Fruit fly (Drosophila melanogaster): ENCODE measurements around the gene kek6.

Gene kek6

DNA sequence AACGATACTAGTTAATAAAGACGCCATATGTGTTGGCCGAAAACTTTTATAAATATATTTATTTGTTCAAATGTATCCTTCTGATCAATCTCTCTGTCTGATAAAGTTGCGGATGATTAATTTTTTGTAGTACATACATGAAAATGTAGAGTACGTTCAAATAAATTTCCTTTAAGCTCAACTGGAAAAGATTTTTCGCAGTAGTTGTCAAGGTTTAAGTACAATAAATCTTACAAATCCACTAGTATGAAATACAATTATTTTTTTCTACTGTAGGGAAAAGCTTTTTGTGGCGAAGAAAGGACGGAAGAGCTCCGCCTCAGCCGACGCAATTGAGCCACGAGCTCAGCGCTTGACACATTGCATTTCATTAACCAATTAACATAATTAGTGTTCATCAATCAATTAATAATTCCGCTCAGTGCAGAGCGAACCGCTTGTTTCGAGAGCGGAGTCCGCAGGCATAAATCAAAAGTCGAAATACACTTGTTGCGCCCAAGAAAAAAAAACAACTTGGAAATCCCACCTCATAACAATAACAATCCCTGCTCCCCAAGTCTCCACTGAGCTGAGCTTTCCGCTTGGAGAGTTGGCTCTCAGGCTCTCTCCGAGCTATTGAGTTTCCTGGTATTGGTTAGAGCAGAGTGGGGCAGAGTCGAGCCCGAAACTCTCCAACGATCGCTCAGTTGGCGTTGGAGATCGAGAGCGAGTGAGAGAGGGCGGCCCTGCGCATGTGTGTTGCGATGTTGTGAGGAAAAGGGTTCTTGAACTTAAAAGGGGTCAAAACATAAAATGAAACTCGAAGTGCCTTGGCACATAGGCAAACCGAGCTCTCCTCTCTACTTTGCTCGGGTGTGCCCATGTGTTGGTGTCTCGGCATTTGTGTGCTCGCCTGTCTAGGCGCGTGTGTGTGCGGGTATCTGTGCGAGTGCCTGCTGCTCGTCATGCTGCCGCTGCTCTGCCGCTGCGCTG lies 67.0 kb downstream of the kek6 start:
- TF ChIP-seq Pif1B (GFP tag; optimal IDR thresholded peaks at IDR 0.05) (peak; percentile 68), Snoo (tag; optimal IDR thresholded peaks at IDR 0.05) (peak; percentile 57), CG4496 (GFP tag; IDR thresholded peaks at IDR 0.05) (peak; percentile 47; the same call in 1 of the 3 replicates), CG12605 (GFP tag; IDR thresholded peaks at IDR 0.05) (no peak), EcR (GFP tag; optimal IDR thresholded peaks at IDR 0.05) (peak; percentile 98), CG17806 (tag; optimal IDR thresholded peaks at IDR 0.05) (peak; percentile 29), CG8301 (tag; optimal IDR thresholded peaks at IDR 0.05) (peak; percentile 10), CG9948 (tag; optimal IDR thresholded peaks at IDR 0.05) (peak; percentile 35), Pif1A (GFP tag; optimal IDR thresholded peaks at IDR 0.05) (peak; percentile 12), CG13204 (GFP tag; optimal IDR thresholded peaks at IDR 0.05) (no peak), CG8159 (tag; optimal IDR thresholded peaks at IDR 0.05) (peak; percentile 60), CG14655 (GFP tag; optimal IDR thresholded peaks at IDR 0.05) (peak; percentile 56), fd96Ca (GFP tag; IDR thresholded peaks at IDR 0.05) (peak; percentile 55; the same call in 2 of the 3 replicates), Ets98B (GFP tag; IDR thresholded peaks at IDR 0.05) (no peak), gl (tag; optimal IDR thresholded peaks at IDR 0.05) (no peak), CG34367 (tag; optimal IDR thresholded peaks at IDR 0.05) (peak; percentile 2), CG15710 (tag; optimal IDR thresholded peaks at IDR 0.05) (peak; percentile 30)

dm6 chr3R:31689727-31690126 lies 67.8 kb downstream of the kek6 start:
- TF ChIP-seq fd96Ca (GFP tag; IDR thresholded peaks at IDR 0.05) (peak; percentile 37; the same call in 2 of the 3 replicates), CG8159 (tag; optimal IDR thresholded peaks at IDR 0.05) (peak; percentile 42), CG4496 (GFP tag; IDR thresholded peaks at IDR 0.05) (no peak), CG13204 (GFP tag; optimal IDR thresholded peaks at IDR 0.05) (no peak), Pif1A (GFP tag; optimal IDR thresholded peaks at IDR 0.05) (peak; percentile 47), CG9948 (tag; optimal IDR thresholded peaks at IDR 0.05) (peak; percentile 76), EcR (GFP tag; optimal IDR thresholded peaks at IDR 0.05) (no peak), CG32121 (GFP tag; IDR thresholded peaks at IDR 0.05) (no peak), CG15710 (tag; optimal IDR thresholded peaks at IDR 0.05) (peak; percentile 28), Pif1B (GFP tag; optimal IDR thresholded peaks at IDR 0.05) (peak; percentile 37), CG34367 (tag; optimal IDR thresholded peaks at IDR 0.05) (peak; percentile 27), CG17806 (tag; optimal IDR thresholded peaks at IDR 0.05) (peak; percentile 49), CG8301 (tag; optimal IDR thresholded peaks at IDR 0.05) (peak; percentile 78), CG10348 (GFP tag; IDR thresholded peaks at IDR 0.05) (no peak), CG14655 (GFP tag; optimal IDR thresholded peaks at IDR 0.05) (peak; percentile 87), Ets98B (GFP tag; IDR thresholded peaks at IDR 0.05) (no peak)

DNA sequence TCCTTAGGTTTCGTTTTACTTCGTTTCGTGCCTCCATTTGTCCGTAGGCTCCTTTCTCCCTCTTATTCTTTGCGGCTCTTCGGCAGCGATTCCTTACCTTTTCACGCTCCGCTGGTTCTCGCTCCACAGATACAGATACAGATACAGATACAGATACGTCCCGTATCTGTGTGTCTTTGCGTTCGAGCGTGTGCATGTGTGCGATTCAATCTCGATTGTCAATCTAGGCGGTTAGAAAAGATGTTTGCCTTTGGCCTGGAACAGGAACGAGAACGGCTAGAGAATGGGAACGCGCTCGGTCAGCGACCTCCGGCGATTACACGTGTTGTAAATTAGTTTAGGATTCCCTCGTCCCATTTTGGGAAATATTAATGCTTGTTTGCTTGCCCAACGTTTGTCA lies 68.5 kb downstream of the kek6 start:
- TF ChIP-seq CG13204 (GFP tag; optimal IDR thresholded peaks at IDR 0.05) (peak; percentile 23), Pif1A (GFP tag; optimal IDR thresholded peaks at IDR 0.05) (no peak), CG8159 (tag; optimal IDR thresholded peaks at IDR 0.05) (no peak), EcR (GFP tag; optimal IDR thresholded peaks at IDR 0.05) (peak; percentile 63)

dm6 chr3R:31696664-31697063 lies 74.7 kb downstream of the kek6 start:
- TF ChIP-seq Pif1A (GFP tag; optimal IDR thresholded peaks at IDR 0.05) (no peak), fd96Ca (GFP tag; IDR thresholded peaks at IDR 0.05) (no peak), gl (tag; optimal IDR thresholded peaks at IDR 0.05) (no peak), CG9948 (tag; optimal IDR thresholded peaks at IDR 0.05) (no peak), CG14655 (GFP tag; optimal IDR thresholded peaks at IDR 0.05) (peak; percentile 27), rn (GFP tag; IDR thresholded peaks at IDR 0.05) (no peak), Snoo (tag; optimal IDR thresholded peaks at IDR 0.05) (no peak), CG15710 (tag; optimal IDR thresholded peaks at IDR 0.05) (no peak), CG17806 (tag; optimal IDR thresholded peaks at IDR 0.05) (no peak)

- TF ChIP-seq Ets98B (GFP tag; IDR thresholded peaks at IDR 0.05) (no peak), CG14655 (GFP tag; optimal IDR thresholded peaks at IDR 0.05) (no peak), rn (GFP tag; IDR thresholded peaks at IDR 0.05) (no peak), CG10348 (GFP tag; IDR thresholded peaks at IDR 0.05) (no peak), CG8301 (tag; optimal IDR thresholded peaks at IDR 0.05) (no peak), CG4496 (GFP tag; IDR thresholded peaks at IDR 0.05) (no peak), CG15710 (tag; optimal IDR thresholded peaks at IDR 0.05) (no peak), CG34367 (tag; optimal IDR thresholded peaks at IDR 0.05) (no peak), D1 (tag; optimal IDR thresholded peaks at IDR 0.05) (no peak)
These were observed 75.7 kb downstream of the kek6 start for dm6 chr3R:31697606-31698005.

dm6 chr3R:31698143-31698776 lies 76.3 kb downstream of the kek6 start:
- peak; percentile 29 for TF ChIP-seq EcR (GFP tag; optimal IDR thresholded peaks at IDR 0.05)
- TF ChIP-seq Pif1A (GFP tag; optimal IDR thresholded peaks at IDR 0.05) = peak; percentile 85
- peak; percentile 91 for TF ChIP-seq Snoo (tag; optimal IDR thresholded peaks at IDR 0.05)
- peak; percentile 95 for TF ChIP-seq CG8159 (tag; optimal IDR thresholded peaks at IDR 0.05)
- peak; percentile 65 for TF ChIP-seq CG13204 (GFP tag; optimal IDR thresholded peaks at IDR 0.05)
- 0 out of 2 replicates have a peak, but pooled peaks have one; percentile 20 for TF ChIP-seq Ets98B (GFP tag; IDR thresholded peaks at IDR 0.05)
- TF ChIP-seq CG14655 (GFP tag; optimal IDR thresholded peaks at IDR 0.05) = peak; percentile 78
- TF ChIP-seq CG4496 (GFP tag; IDR thresholded peaks at IDR 0.05) = peak; percentile 52; the same call in 1 of the 3 replicates
- peak; percentile 65 for TF ChIP-seq CG12605 (GFP tag; IDR thresholded peaks at IDR 0.05)
- TF ChIP-seq fd96Ca (GFP tag; IDR thresholded peaks at IDR 0.05) = peak; percentile 68; the same call in 2 of the 3 replicates
- peak; percentile 81 for TF ChIP-seq Pif1B (GFP tag; optimal IDR thresholded peaks at IDR 0.05)
- TF ChIP-seq CG10348 (GFP tag; IDR thresholded peaks at IDR 0.05) = no peak
- peak; percentile 94 for TF ChIP-seq CG17806 (tag; optimal IDR thresholded peaks at IDR 0.05)
- TF ChIP-seq CG9948 (tag; optimal IDR thresholded peaks at IDR 0.05) = peak; percentile 91
- no peak for TF ChIP-seq CG32121 (GFP tag; IDR thresholded peaks at IDR 0.05)
- TF ChIP-seq CG8301 (tag; optimal IDR thresholded peaks at IDR 0.05) = peak; percentile 50
- TF ChIP-seq CG15710 (tag; optimal IDR thresholded peaks at IDR 0.05) = peak; percentile 90
- no peak for TF ChIP-seq rn (GFP tag; IDR thresholded peaks at IDR 0.05)
- peak; percentile 80 for TF ChIP-seq D1 (tag; optimal IDR thresholded peaks at IDR 0.05)
- peak; percentile 90 for TF ChIP-seq CG34367 (tag; optimal IDR thresholded peaks at IDR 0.05)
- peak; percentile 89 for TF ChIP-seq gl (tag; optimal IDR thresholded peaks at IDR 0.05)

Data from whole organism, pupa.